Worm (Caenorhabditis elegans) whole organism, L4 larva: Measurements from ENCODE around the gene Y108G3AL.2.
A peak's percentile ranks its signal among the peaks of the same experiment; 100 is the strongest.

ENCODE experiments used
- F10B5.3 ChIP-seq: sonication (generic microtip); optimal IDR thresholded peaks from 2 replicates; lab custom pipeline; 2016; ENCODE audit warnings: mild to moderate bottlenecking, missing genetic modification characterization, missing compliant biosample characterization
- F26F4.8 ChIP-seq: fragments of 200-800 bp; sonication (Bioruptor generic); conservative IDR thresholded peaks from 2 replicates; pipeline ENCODE4 v1.3.6; 2022; ENCODE audit warnings: missing genetic modification characterization, missing compliant biosample characterization
- F37D6.2 ChIP-seq: sonication (generic microtip); optimal IDR thresholded peaks from 2 replicates; lab custom pipeline; 2016; ENCODE audit warnings: mild to moderate bottlenecking, missing genetic modification characterization, missing compliant biosample characterization
- F49E8.2 ChIP-seq: sonication (generic microtip); optimal IDR thresholded peaks from 2 replicates; lab custom pipeline; 2016; ENCODE audit warnings: missing compliant biosample characterization, mild to moderate bottlenecking, missing genetic modification characterization, borderline replicate concordance
- R02D3.7 ChIP-seq: fragments of 150-350 bp; sonication (generic microtip); optimal IDR thresholded peaks from 3 replicates; lab custom pipeline; 2014; ENCODE audit warnings: missing biosample characterization, missing genetic modification characterization
- T26A8.4 ChIP-seq: fragments of 200-800 bp; sonication (Bioruptor generic); IDR thresholded peaks from 2 replicates; pipeline ENCODE4 v1.3.6; 2022; ENCODE audit warnings: missing genetic modification characterization, missing compliant biosample characterization
- Y75B8A.6 ChIP-seq: fragments of 200-800 bp; sonication (Bioruptor generic); IDR thresholded peaks from 2 replicates; pipeline ENCODE4 v1.3.6; 2022; ENCODE audit warnings: missing genetic modification reagents, missing genetic modification characterization, missing compliant biosample characterization
- aha-1 ChIP-seq: fragments of 150-350 bp; peaks from one replicate; lab custom pipeline; 2014; ENCODE audit warnings: missing biosample characterization, missing genetic modification characterization
- aly-2 ChIP-seq: sonication (generic microtip); optimal IDR thresholded peaks from 2 replicates; lab custom pipeline; 2018; ENCODE audit warnings: missing biosample characterization, missing genetic modification characterization
- arid-1 ChIP-seq: fragments of 200-800 bp; sonication (Bioruptor generic); conservative IDR thresholded peaks from 2 replicates; pipeline ENCODE4 v1.3.6; 2022; ENCODE audit warnings: missing genetic modification reagents, missing genetic modification characterization, missing compliant biosample characterization
- ceh-28 ChIP-seq: fragments of 150-350 bp; optimal IDR thresholded peaks from 2 replicates; lab custom pipeline; 2014; ENCODE audit warnings: missing biosample characterization, missing genetic modification reagents, missing genetic modification characterization
- ceh-82 ChIP-seq: sonication (generic microtip); optimal IDR thresholded peaks from 2 replicates; lab custom pipeline; 2017; ENCODE audit warnings: missing biosample characterization, missing genetic modification characterization
- cey-2 ChIP-seq: sonication (generic microtip); optimal IDR thresholded peaks from 3 replicates; lab custom pipeline; 2017; ENCODE audit warnings: missing genetic modification characterization, mild to moderate bottlenecking, missing compliant biosample characterization, antibody characterized with exemption, borderline replicate concordance; ENCODE audit not compliant: insufficient read depth
- daf-12 ChIP-seq: fragments of 150-350 bp; optimal IDR thresholded peaks from 2 replicates; lab custom pipeline; 2014; ENCODE audit warnings: missing biosample characterization, missing genetic modification reagents, missing genetic modification characterization
- daf-8 ChIP-seq: fragments of 200-800 bp; sonication (Bioruptor generic); IDR thresholded peaks from 2 replicates; pipeline ENCODE4 v1.3.6; 2022; ENCODE audit warnings: missing genetic modification characterization, missing compliant biosample characterization
- dmd-6 ChIP-seq: fragments of 200-800 bp; sonication (Bioruptor generic); IDR thresholded peaks from 2 replicates; pipeline ENCODE4 v1.3.6; 2022; ENCODE audit warnings: missing genetic modification reagents, missing genetic modification characterization, missing compliant biosample characterization
- dmd-8 ChIP-seq: fragments of 200-800 bp; sonication (Bioruptor generic); IDR thresholded peaks from 2 replicates; pipeline ENCODE4 v1.3.6; 2022; ENCODE audit warnings: missing genetic modification characterization, missing compliant biosample characterization
- dmd-9 ChIP-seq: fragments of 200-800 bp; sonication (Bioruptor generic); IDR thresholded peaks from 2 replicates; pipeline ENCODE4 v1.3.6; 2022; ENCODE audit warnings: missing genetic modification reagents, missing genetic modification characterization, missing compliant biosample characterization
- egl-27 ChIP-seq: sonication (generic microtip); optimal IDR thresholded peaks from 3 replicates; lab custom pipeline; 2017; ENCODE audit warnings: missing biosample characterization, missing genetic modification reagents, missing genetic modification characterization
- egl-43 ChIP-seq: fragments of 200-800 bp; sonication (Bioruptor generic); IDR thresholded peaks from 2 replicates; pipeline ENCODE4 v1.3.6; 2022; ENCODE audit warnings: missing genetic modification reagents, missing genetic modification characterization, missing compliant biosample characterization
- fkh-10 ChIP-seq: fragments of 150-350 bp; optimal IDR thresholded peaks from 2 replicates; lab custom pipeline; 2014; ENCODE audit warnings: missing biosample characterization, missing genetic modification reagents, missing genetic modification characterization
- gei-8 ChIP-seq: fragments of 200-800 bp; sonication (Bioruptor generic); optimal IDR thresholded peaks from 2 replicates; lab custom pipeline; 2018; ENCODE audit warnings: mild to moderate bottlenecking, missing genetic modification characterization, missing compliant biosample characterization
- hlh-30 ChIP-seq: sonication (generic microtip); optimal IDR thresholded peaks from 2 replicates; lab custom pipeline; 2017; ENCODE audit warnings: antibody characterized with exemption, mild to moderate bottlenecking, missing genetic modification characterization, missing compliant biosample characterization; ENCODE audit not compliant: insufficient read depth
- hmg-1.1 ChIP-seq: fragments of 200-800 bp; sonication (Bioruptor generic); IDR thresholded peaks from 2 replicates; pipeline ENCODE4 v1.3.6; 2022; ENCODE audit warnings: missing genetic modification reagents, missing genetic modification characterization, missing compliant biosample characterization
- jun-1 ChIP-seq: fragments of 150-350 bp; optimal IDR thresholded peaks from 2 replicates; lab custom pipeline; 2014; ENCODE audit warnings: missing biosample characterization, missing genetic modification reagents, missing genetic modification characterization
- lin-1 ChIP-seq: fragments of 200-800 bp; sonication (Bioruptor generic); IDR thresholded peaks from 2 replicates; pipeline ENCODE4 v1.3.6; 2022; ENCODE audit warnings: missing genetic modification reagents, missing genetic modification characterization, missing compliant biosample characterization
- lin-15B ChIP-seq: fragments of 150-350 bp; sonication (generic microtip); optimal IDR thresholded peaks from 3 replicates; lab custom pipeline; 2014; ENCODE audit warnings: missing biosample characterization, missing genetic modification characterization
- lin-29 ChIP-seq: fragments of 200-800 bp; sonication (Bioruptor generic); IDR thresholded peaks from 2 replicates; pipeline ENCODE4 v1.3.6; 2022; ENCODE audit warnings: missing genetic modification reagents, missing genetic modification characterization, missing compliant biosample characterization
- lsy-2 ChIP-seq, 2 experiments: fragments of 150-350 bp in 1 of 2; sonication (generic microtip) in 1 of 2; optimal IDR thresholded peaks; 2 replicates each; lab custom pipeline; 2014 to 2017; ENCODE audit warnings: missing biosample characterization in 2 of 2, missing genetic modification characterization in 2 of 2
- mdl-1 ChIP-seq, 2 experiments: fragments of 150-350 bp in 1 of 2; sonication (generic microtip) in 1 of 2; optimal IDR thresholded peaks; 2 replicates each; lab custom pipeline; 2014 to 2017; ENCODE audit warnings: missing biosample characterization in 2 of 2, missing genetic modification characterization in 2 of 2
- mep-1 ChIP-seq: fragments of 150-350 bp; sonication (generic microtip); optimal IDR thresholded peaks from 3 replicates; lab custom pipeline; 2014; ENCODE audit warnings: missing biosample characterization, missing genetic modification characterization
- mes-2 ChIP-seq: sonication (generic microtip); optimal IDR thresholded peaks from 2 replicates; lab custom pipeline; 2016; ENCODE audit warnings: missing genotype, mild to moderate bottlenecking, missing genetic modification characterization, missing compliant biosample characterization; ENCODE audit not compliant: poor library complexity, severe bottlenecking
- mxl-2 ChIP-seq: fragments of 200-800 bp; sonication (Bioruptor generic); conservative IDR thresholded peaks from 2 replicates; pipeline ENCODE4 v1.3.6; 2022; ENCODE audit warnings: missing genetic modification reagents, missing genetic modification characterization, missing compliant biosample characterization
- nhr-10 ChIP-seq: fragments of 150-350 bp; optimal IDR thresholded peaks from 2 replicates; lab custom pipeline; 2014; ENCODE audit warnings: missing biosample characterization, missing genetic modification characterization
- nhr-102 ChIP-seq: sonication (generic microtip); optimal IDR thresholded peaks from 2 replicates; lab custom pipeline; 2016; ENCODE audit warnings: mild to moderate bottlenecking, missing genetic modification characterization, moderate library complexity, missing compliant biosample characterization
- nhr-11 ChIP-seq: fragments of 150-350 bp; optimal IDR thresholded peaks from 2 replicates; lab custom pipeline; 2014; ENCODE audit warnings: missing biosample characterization, missing genetic modification characterization
- nhr-28 ChIP-seq: fragments of 150-350 bp; optimal IDR thresholded peaks from 2 replicates; lab custom pipeline; 2014; ENCODE audit warnings: missing biosample characterization, missing genetic modification characterization
- nhr-48 ChIP-seq: sonication (generic microtip); optimal IDR thresholded peaks from 2 replicates; lab custom pipeline; 2016; ENCODE audit warnings: mild to moderate bottlenecking, missing genetic modification characterization, missing compliant biosample characterization
- nhr-6 ChIP-seq: fragments of 150-350 bp; optimal IDR thresholded peaks from 2 replicates; lab custom pipeline; 2014; ENCODE audit warnings: missing biosample characterization, missing genetic modification characterization
- nhr-77 ChIP-seq: fragments of 150-350 bp; optimal IDR thresholded peaks from 2 replicates; lab custom pipeline; 2014; ENCODE audit warnings: missing biosample characterization, missing genetic modification characterization
- pha-4 ChIP-seq, 2 experiments: fragments of 150-350 bp in 1 of 2; fragments of 200-800 bp in 1 of 2; sonication (Bioruptor generic) in 1 of 2; IDR thresholded peaks in 1 of 2; optimal IDR thresholded peaks in 1 of 2; 2 replicates each; pipeline versions ENCODE4 v1.3.6 to Lab custom; 2014 to 2022; ENCODE audit warnings: missing genetic modification characterization in 2 of 2, missing genetic modification reagents in 2 of 2, missing biosample characterization in 1 of 2, missing compliant biosample characterization in 1 of 2
- php-3 ChIP-seq: fragments of 200-800 bp; sonication (Bioruptor generic); IDR thresholded peaks from 2 replicates; pipeline ENCODE4 v1.3.6; 2022; ENCODE audit warnings: missing genetic modification reagents, missing genetic modification characterization, missing compliant biosample characterization
- rbr-2 ChIP-seq: sonication (generic microtip); optimal IDR thresholded peaks from 2 replicates; lab custom pipeline; 2016; ENCODE audit warnings: missing genotype, missing genetic modification characterization, missing compliant biosample characterization
- saeg-2 ChIP-seq: fragments of 200-800 bp; sonication (Bioruptor generic); IDR thresholded peaks from 2 replicates; pipeline ENCODE4 v1.3.6; 2022; ENCODE audit warnings: missing genetic modification reagents, missing genetic modification characterization, missing compliant biosample characterization
- sdz-12 ChIP-seq: fragments of 200-800 bp; sonication (Bioruptor generic); optimal IDR thresholded peaks from 2 replicates; lab custom pipeline; 2018; ENCODE audit warnings: mild to moderate bottlenecking, missing genetic modification characterization, missing compliant biosample characterization
- snpc-1.2 ChIP-seq: fragments of 200-800 bp; sonication (Bioruptor generic); IDR thresholded peaks from 2 replicates; pipeline ENCODE4 v1.3.6; 2022; ENCODE audit warnings: missing genetic modification reagents, missing genetic modification characterization, missing compliant biosample characterization
- unc-130 ChIP-seq: sonication (generic microtip); optimal IDR thresholded peaks from 2 replicates; lab custom pipeline; 2016; ENCODE audit warnings: missing genetic modification reagents, missing genetic modification characterization, missing compliant biosample characterization
- unc-39 ChIP-seq: sonication (generic microtip); optimal IDR thresholded peaks from 2 replicates; lab custom pipeline; 2017; ENCODE audit warnings: missing biosample characterization, missing genetic modification characterization
- vab-7 ChIP-seq: fragments of 200-800 bp; sonication (Bioruptor generic); IDR thresholded peaks from 2 replicates; pipeline ENCODE4 v1.3.6; 2022; ENCODE audit warnings: missing genetic modification reagents, missing genetic modification characterization, missing compliant biosample characterization
- zag-1 ChIP-seq: fragments of 150-350 bp; optimal IDR thresholded peaks from 2 replicates; lab custom pipeline; 2014; ENCODE audit warnings: missing biosample characterization, missing genetic modification characterization
- zfp-2 ChIP-seq: sonication (generic microtip); optimal IDR thresholded peaks from 2 replicates; lab custom pipeline; 2016; ENCODE audit warnings: mild to moderate bottlenecking, missing genetic modification characterization, missing compliant biosample characterization

Gene Y108G3AL.2

DNA sequence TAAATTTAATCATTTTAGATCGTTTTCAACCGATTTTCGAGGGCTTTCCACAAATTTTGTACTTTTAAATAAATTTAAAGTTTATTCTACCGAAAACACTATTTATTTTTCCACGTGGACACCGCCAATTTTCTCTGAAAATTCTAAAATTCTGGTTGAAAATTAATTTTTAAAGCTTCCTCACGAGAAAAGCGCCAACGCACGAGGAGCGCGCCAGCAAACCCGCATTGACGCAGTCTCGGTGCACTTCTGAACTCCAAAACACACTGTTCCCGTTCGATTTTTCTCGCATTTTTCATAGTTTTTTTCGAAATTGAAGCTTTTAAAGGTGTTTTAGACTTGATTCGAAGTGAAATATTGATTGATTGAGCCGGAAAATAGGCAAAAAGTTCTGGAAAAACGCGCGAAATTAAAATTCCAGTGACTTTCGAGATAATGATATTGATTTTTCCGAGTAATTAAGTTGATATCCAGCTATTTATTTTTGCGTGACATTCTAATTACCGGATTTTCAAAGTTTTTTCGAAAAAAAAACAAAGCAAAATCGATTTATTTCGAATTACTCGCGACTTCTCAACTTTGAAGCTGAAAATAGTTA, 10.2 kb downstream of the Y108G3AL.2 start, which contains the start of gene cul-3 (continued):
- TF ChIP-seq nhr-10 (tag; lab: Kevin White, UChicago) (no peak), dmd-9 (no peak), dmd-6 (GFP tag; lab: Robert Waterston, UW) (peak; percentile 17; the same call in 1 of the 2 replicates), nhr-6 (tag; lab: Kevin White, UChicago) (peak; percentile 39), mxl-2 (GFP tag; lab: Robert Waterston, UW) (no peak), pha-4 (GFP tag; IDR thresholded peaks at IDR 0.05; lab: Robert Waterston, UW) (no peak), pha-4 (tag; optimal IDR thresholded peaks at IDR 0.05; lab: Kevin White, UChicago) (no peak), egl-43 (GFP tag; lab: Robert Waterston, UW) (no peak), snpc-1.2 (GFP tag; lab: Robert Waterston, UW) (no peak), F49E8.2 (tag; lab: Kevin White, UChicago) (peak; percentile 14), T26A8.4 (GFP tag; lab: Robert Waterston, UW) (peak; percentile 49; the same call in 1 of the 2 replicates), nhr-48 (tag; lab: Kevin White, UChicago) (no peak), daf-8 (GFP tag; lab: Robert Waterston, UW) (no peak), Y75B8A.6 (no peak), jun-1 (tag; lab: Kevin White, UChicago) (peak; percentile 27), dmd-8 (no peak), vab-7 (GFP tag; lab: Robert Waterston, UW) (no peak), php-3 (GFP tag; lab: Robert Waterston, UW) (no peak), unc-130 (GFP tag; lab: Kevin White, UChicago) (no peak), nhr-77 (tag; lab: Kevin White, UChicago) (peak; percentile 31), zag-1 (tag; lab: Kevin White, UChicago) (no peak), F10B5.3 (tag; lab: Kevin White, UChicago) (no peak), lsy-2 (tag; optimal IDR thresholded peaks at IDR 0.05; lab: Kevin White, UChicago) (peak in 1 of 2 experiments; percentile 68), nhr-102 (peak; percentile 32), sdz-12 (GFP tag; lab: Kevin White, UChicago) (no peak), arid-1 (GFP tag; lab: Robert Waterston, UW) (no peak), aly-2 (tag; lab: Kevin White, UChicago) (no peak), lin-29 (GFP tag; lab: Robert Waterston, UW) (no peak), R02D3.7 (tag; lab: Kevin White, UChicago) (no peak), egl-27 (tag; lab: Kevin White, UChicago) (no peak), nhr-28 (tag; lab: Kevin White, UChicago) (no peak), ceh-82 (tag; lab: Kevin White, UChicago) (no peak), mdl-1 (tag; optimal IDR thresholded peaks at IDR 0.05; lab: Kevin White, UChicago) (no peak), F37D6.2 (tag; lab: Kevin White, UChicago) (no peak), mes-2 (no peak), nhr-11 (no peak), lin-1 (GFP tag; lab: Robert Waterston, UW) (no peak), aha-1 (no peak), lin-15B (no peak), mep-1 (tag; lab: Kevin White, UChicago) (peak; percentile 59), cey-2 (tag; lab: Kevin White, UChicago) (no peak), F26F4.8 (no peak), zfp-2 (tag; lab: Kevin White, UChicago) (no peak), fkh-10 (GFP tag; lab: Kevin White, UChicago) (no peak), unc-39 (no peak), daf-12 (tag; lab: Kevin White, UChicago) (no peak), saeg-2 (GFP tag; lab: Robert Waterston, UW) (no peak), ceh-28 (no peak), gei-8 (GFP tag; lab: Kevin White, UChicago) (no peak), rbr-2 (tag; lab: Kevin White, UChicago) (peak; percentile 42), hlh-30 (tag; lab: Kevin White, UChicago) (peak; percentile 25), hmg-1.1 (GFP tag; lab: Robert Waterston, UW) (peak; percentile 57; the same call in 1 of the 2 replicates)
